Fruit fly (Drosophila melanogaster) whole organism, embryonic: ENCODE results near the gene CG6962.

ENCODE experiments used
- BtbVII ChIP-seq: fragments of 200-800 bp; sonication (Bioruptor generic); optimal IDR thresholded peaks from 3 replicates; lab custom pipeline; 2017; ENCODE audit warnings: missing biosample characterization, mild to moderate bottlenecking, missing genetic modification characterization
- CG10209 ChIP-seq: fragments of 200-800 bp; sonication (Bioruptor generic); optimal IDR thresholded peaks from 3 replicates; lab custom pipeline; 2017; ENCODE audit warnings: missing biosample characterization, mild to moderate bottlenecking, missing genetic modification characterization, missing genetic modification reagents
- CG1024 ChIP-seq: fragments of 200-800 bp; sonication (Bioruptor generic); IDR thresholded peaks from 2 replicates; pipeline ENCODE4 v1.3.6; 2022; ENCODE audit warnings: missing biosample characterization, missing genetic modification characterization
- CG10366 ChIP-seq: fragments of 200-800 bp; sonication (Bioruptor generic); IDR thresholded peaks from 2 replicates; pipeline ENCODE4 v1.3.6; 2022; ENCODE audit warnings: missing biosample characterization, missing genetic modification characterization
- CG14014 ChIP-seq: fragments of 200-800 bp; sonication (Bioruptor generic); IDR thresholded peaks from 2 replicates; pipeline ENCODE4 v1.3.6; 2022; ENCODE audit warnings: missing biosample characterization, missing genetic modification characterization
- CG2712 ChIP-seq: fragments of 200-800 bp; optimal IDR thresholded peaks from 3 replicates; lab custom pipeline; 2019; ENCODE audit warnings: missing biosample characterization, mild to moderate bottlenecking, missing genetic modification characterization, moderate library complexity
- CG30403 ChIP-seq: fragments of 200-800 bp; sonication (Bioruptor generic); optimal IDR thresholded peaks from 3 replicates; lab custom pipeline; 2016; ENCODE audit warnings: missing biosample characterization, missing genetic modification characterization
- CG3065 ChIP-seq: fragments of 200-800 bp; sonication (Bioruptor generic); optimal IDR thresholded peaks from 2 replicates; lab custom pipeline; 2016; ENCODE audit warnings: missing biosample characterization, missing genetic modification characterization
- CG3163 ChIP-seq: fragments of 200-800 bp; sonication (Bioruptor generic); optimal IDR thresholded peaks from 3 replicates; lab custom pipeline; 2016; ENCODE audit warnings: missing biosample characterization, missing genetic modification characterization
- CG3847 ChIP-seq: fragments of 200-800 bp; sonication (Bioruptor generic); IDR thresholded peaks from 2 replicates; pipeline ENCODE4 v1.3.6; 2022; ENCODE audit warnings: missing biosample characterization, missing genetic modification characterization
- CG4360 ChIP-seq: fragments of 200-800 bp; sonication (Bioruptor generic); IDR thresholded peaks from 2 replicates; pipeline ENCODE4 v1.3.6; 2022; ENCODE audit warnings: missing biosample characterization, missing genetic modification characterization
- CrebB ChIP-seq: fragments of 200-800 bp; sonication (Bioruptor generic); optimal IDR thresholded peaks from 3 replicates; lab custom pipeline; 2018; ENCODE audit warnings: missing biosample characterization, mild to moderate bottlenecking, missing genetic modification characterization
- Deaf1 ChIP-seq: fragments of 200-800 bp; optimal IDR thresholded peaks from 3 replicates; lab custom pipeline; 2019; ENCODE audit warnings: missing biosample characterization, mild to moderate bottlenecking, missing genetic modification characterization, moderate library complexity
- Drgx ChIP-seq: fragments of 200-800 bp; sonication (Bioruptor generic); IDR thresholded peaks from 2 replicates; pipeline ENCODE4 v1.3.6; 2022; ENCODE audit warnings: missing biosample characterization, missing genetic modification characterization
- E2f1 ChIP-seq: fragments of 200-800 bp; sonication (Bioruptor generic); IDR thresholded peaks from 2 replicates; pipeline ENCODE4 v1.3.6; 2022; ENCODE audit warnings: missing biosample characterization, missing genetic modification characterization
- HLH4C ChIP-seq: fragments of 200-800 bp; sonication (Bioruptor generic); IDR thresholded peaks from 3 replicates; pipeline ENCODE4 v1.3.6; 2022; ENCODE audit warnings: missing biosample characterization, missing genetic modification characterization; ENCODE audit not compliant: partially characterized antibody
- HLHmδ ChIP-seq: fragments of 200-800 bp; sonication (Bioruptor generic); optimal IDR thresholded peaks from 2 replicates; lab custom pipeline; 2018; ENCODE audit warnings: missing biosample characterization, mild to moderate bottlenecking, missing genetic modification characterization, moderate library complexity
- Hmr ChIP-seq: fragments of 200-800 bp; sonication (Bioruptor generic); optimal IDR thresholded peaks from 3 replicates; lab custom pipeline; 2017; ENCODE audit warnings: mild to moderate bottlenecking, missing biosample characterization, missing genetic modification reagents, missing genetic modification characterization
- Hr39 ChIP-seq: fragments of >200 bp; optimal IDR thresholded peaks from 2 replicates; lab custom pipeline; 2017
- Hsf ChIP-seq: fragments of 200-800 bp; sonication (Bioruptor generic); optimal IDR thresholded peaks from 3 replicates; lab custom pipeline; 2016; ENCODE audit warnings: missing biosample characterization, missing genetic modification characterization
- MESR4 ChIP-seq: fragments of 200-800 bp; sonication (Bioruptor generic); optimal IDR thresholded peaks from 2 replicates; lab custom pipeline; 2018; ENCODE audit warnings: missing biosample characterization, mild to moderate bottlenecking, missing genetic modification characterization, moderate library complexity
- Optix ChIP-seq: fragments of 200-800 bp; sonication (Bioruptor generic); IDR thresholded peaks from 3 replicates; pipeline ENCODE4 v1.3.6; 2022; ENCODE audit warnings: missing biosample characterization, missing genetic modification characterization
- Side ChIP-seq: fragments of 200-800 bp; sonication (Bioruptor generic); optimal IDR thresholded peaks from 2 replicates; lab custom pipeline; 2016; ENCODE audit warnings: missing biosample characterization, missing genetic modification characterization
- Sox100B ChIP-seq: fragments of 200-800 bp; sonication (Bioruptor generic); optimal IDR thresholded peaks from 3 replicates; lab custom pipeline; 2018; ENCODE audit warnings: missing biosample characterization, mild to moderate bottlenecking, missing genetic modification characterization
- az2 ChIP-seq: fragments of 200-800 bp; sonication (Bioruptor generic); optimal IDR thresholded peaks from 3 replicates; lab custom pipeline; 2016; ENCODE audit warnings: missing biosample characterization, missing genetic modification characterization
- crc ChIP-seq: fragments of 200-800 bp; sonication (Bioruptor generic); optimal IDR thresholded peaks from 2 replicates; lab custom pipeline; 2016; ENCODE audit warnings: missing biosample characterization, missing genetic modification characterization
- crp ChIP-seq, 2 experiments: fragments of 200-800 bp; sonication (Bioruptor generic); optimal IDR thresholded peaks; 2 replicates in 1 of 2; 3 replicates in 1 of 2; lab custom pipeline; 2017; ENCODE audit warnings: missing biosample characterization in 2 of 2, missing genetic modification characterization in 2 of 2, mild to moderate bottlenecking in 1 of 2, moderate library complexity in 1 of 2
- danr ChIP-seq: fragments of 200-800 bp; sonication (Bioruptor generic); IDR thresholded peaks from 2 replicates; pipeline ENCODE4 v1.3.6; 2022; ENCODE audit warnings: missing biosample characterization, missing genetic modification characterization
- en ChIP-seq: fragments of 200-800 bp; sonication (Bioruptor generic); optimal IDR thresholded peaks from 2 replicates; lab custom pipeline; 2016; ENCODE audit warnings: missing biosample characterization, missing genetic modification characterization
- exex ChIP-seq: fragments of 200-800 bp; sonication (Bioruptor generic); optimal IDR thresholded peaks from 4 replicates; lab custom pipeline; 2018; ENCODE audit warnings: missing biosample characterization, mild to moderate bottlenecking, missing genetic modification characterization, moderate library complexity
- gce ChIP-seq: fragments of 200-800 bp; sonication (Bioruptor generic); IDR thresholded peaks from 3 replicates; pipeline ENCODE4 v1.3.6; 2022; ENCODE audit warnings: missing biosample characterization, missing genetic modification characterization
- gcm ChIP-seq: fragments of 200-800 bp; sonication (Bioruptor generic); optimal IDR thresholded peaks from 2 replicates; lab custom pipeline; 2019; ENCODE audit warnings: missing biosample characterization, mild to moderate bottlenecking, missing genetic modification characterization, moderate library complexity
- gsb-n ChIP-seq: fragments of 200-800 bp; sonication (Bioruptor generic); optimal IDR thresholded peaks from 3 replicates; lab custom pipeline; 2018; ENCODE audit warnings: missing biosample characterization, mild to moderate bottlenecking, missing genetic modification characterization
- hbn ChIP-seq: fragments of 200-800 bp; sonication (Bioruptor generic); IDR thresholded peaks from 2 replicates; pipeline ENCODE4 v1.3.6; 2022; ENCODE audit warnings: missing biosample characterization, missing genetic modification characterization; ENCODE audit not compliant: partially characterized antibody
- klu ChIP-seq: fragments of 200-800 bp; sonication (Bioruptor generic); IDR thresholded peaks from 2 replicates; pipeline ENCODE4 v1.3.6; 2022; ENCODE audit warnings: missing biosample characterization, missing genetic modification characterization
- nau ChIP-seq: fragments of 200-800 bp; sonication (Bioruptor generic); optimal IDR thresholded peaks from 3 replicates; lab custom pipeline; 2017; ENCODE audit warnings: missing biosample characterization, mild to moderate bottlenecking, missing genetic modification characterization, missing genetic modification reagents
- nom ChIP-seq: fragments of 200-800 bp; sonication (Bioruptor generic); optimal IDR thresholded peaks from 2 replicates; lab custom pipeline; 2017; ENCODE audit warnings: missing biosample characterization, missing genetic modification characterization, mild to moderate bottlenecking, moderate library complexity, missing genetic modification reagents
- pfk ChIP-seq: fragments of 200-800 bp; sonication (Bioruptor generic); optimal IDR thresholded peaks from 2 replicates; lab custom pipeline; 2018; ENCODE audit warnings: missing biosample characterization, mild to moderate bottlenecking, missing genetic modification characterization, moderate library complexity
- pita ChIP-seq: fragments of 200-800 bp; sonication (Bioruptor generic); optimal IDR thresholded peaks from 2 replicates; lab custom pipeline; 2017; ENCODE audit warnings: missing biosample characterization, mild to moderate bottlenecking, missing genetic modification characterization
- salm ChIP-seq: fragments of 200-800 bp; sonication (Bioruptor generic); optimal IDR thresholded peaks from 2 replicates; lab custom pipeline; 2018; ENCODE audit warnings: missing biosample characterization, mild to moderate bottlenecking, missing genetic modification characterization
- sc ChIP-seq, 3 experiments: fragments of >200 bp in 2 of 3; fragments of 200-800 bp in 1 of 3; sonication (Bioruptor generic) in 1 of 3; optimal IDR thresholded peaks; 2 replicates in 2 of 3; 3 replicates in 1 of 3; lab custom pipeline; 2017; ENCODE audit warnings: mild to moderate bottlenecking in 1 of 3, missing biosample characterization in 1 of 3, missing genetic modification characterization in 1 of 3, missing genetic modification reagents in 1 of 3
- shn ChIP-seq: fragments of 200-800 bp; sonication (Bioruptor generic); optimal IDR thresholded peaks from 3 replicates; lab custom pipeline; 2016; ENCODE audit warnings: missing biosample characterization, missing genetic modification characterization
- slbo ChIP-seq: fragments of 200-800 bp; sonication (Bioruptor generic); IDR thresholded peaks from 2 replicates; pipeline ENCODE4 v1.3.6; 2022; ENCODE audit warnings: missing biosample characterization, missing genetic modification characterization
- stwl ChIP-seq: fragments of 200-800 bp; sonication (Bioruptor generic); optimal IDR thresholded peaks from 3 replicates; lab custom pipeline; 2018; ENCODE audit warnings: missing biosample characterization, mild to moderate bottlenecking, missing genetic modification characterization, moderate library complexity
- trh ChIP-seq: fragments of 200-800 bp; sonication (Bioruptor generic); optimal IDR thresholded peaks from 2 replicates; lab custom pipeline; 2016; ENCODE audit warnings: missing biosample characterization, missing genetic modification characterization
- unc-4 ChIP-seq: fragments of 200-800 bp; sonication (Bioruptor generic); IDR thresholded peaks from 2 replicates; pipeline ENCODE4 v1.3.6; 2022; ENCODE audit warnings: missing biosample characterization, missing genetic modification characterization; ENCODE audit not compliant: partially characterized antibody
- unpg ChIP-seq: fragments of 200-800 bp; sonication (Bioruptor generic); optimal IDR thresholded peaks from 3 replicates; lab custom pipeline; 2018; ENCODE audit warnings: missing biosample characterization, mild to moderate bottlenecking, missing genetic modification characterization, moderate library complexity
- wek ChIP-seq: fragments of 200-800 bp; sonication (Bioruptor generic); optimal IDR thresholded peaks from 3 replicates; lab custom pipeline; 2018; ENCODE audit warnings: missing biosample characterization, mild to moderate bottlenecking, missing genetic modification characterization, moderate library complexity
- wor ChIP-seq: fragments of 200-800 bp; sonication (Bioruptor generic); IDR thresholded peaks from 2 replicates; pipeline ENCODE4 v1.3.6; 2022; ENCODE audit warnings: missing biosample characterization, missing genetic modification characterization
- zen ChIP-seq: fragments of 200-800 bp; sonication (Bioruptor generic); optimal IDR thresholded peaks from 3 replicates; lab custom pipeline; 2018; ENCODE audit warnings: missing biosample characterization, mild to moderate bottlenecking, missing genetic modification characterization, moderate library complexity

Gene CG6962

DNA sequence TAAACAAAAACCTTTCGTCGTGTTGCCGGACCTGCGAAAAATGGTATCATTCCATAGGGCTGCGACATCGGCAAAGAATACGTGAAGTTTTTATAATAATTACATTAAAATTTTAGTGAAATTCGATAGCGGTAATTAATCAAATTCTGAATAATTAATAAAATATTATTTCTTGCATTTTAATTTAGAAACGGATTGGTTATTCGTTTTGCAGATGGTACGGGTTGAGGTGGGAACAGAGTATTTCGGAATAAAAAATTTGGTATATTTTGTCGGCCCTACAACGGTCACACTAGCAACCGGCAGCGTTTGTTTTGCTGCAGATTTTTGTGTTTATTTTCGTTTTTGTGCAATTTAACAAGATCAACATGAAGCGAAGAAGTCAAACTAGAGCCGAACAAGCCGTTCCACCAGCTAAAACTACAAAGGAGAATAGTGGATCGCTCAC lies at the start of gene CG6962, which contains the start of gene CG31368 (continued):
- TF ChIP-seq Hmr (GFP tag; lab: Kevin White, UChicago) (peak; percentile 80), crc (GFP tag; lab: Kevin White, UChicago) (peak; percentile 7), CG4360 (GFP tag; lab: Robert Waterston, UW) (peak; percentile 22; the same call in 1 of the 2 replicates), BtbVII (GFP tag; lab: Kevin White, UChicago) (peak; percentile 7), pita (GFP tag; lab: Kevin White, UChicago) (no peak), E2f1 (GFP tag; lab: Robert Waterston, UW) (peak; percentile 72), Deaf1 (tag; lab: Kevin White, UChicago) (peak; percentile 43), HLH4C (GFP tag; lab: Robert Waterston, UW) (no peak), CG30403 (GFP tag; lab: Kevin White, UChicago) (peak; percentile 92), unpg (GFP tag; lab: Kevin White, UChicago) (peak; percentile 86), MESR4 (GFP tag; lab: Kevin White, UChicago) (peak; percentile 53), gsb-n (tag; lab: Kevin White, UChicago) (peak; percentile 74), HLHmδ (GFP tag; lab: Kevin White, UChicago) (no peak), CrebB (tag; lab: Kevin White, UChicago) (peak; percentile 51), wor (GFP tag; lab: Robert Waterston, UW) (peak; percentile 15; the same call in 1 of the 2 replicates), pfk (peak; percentile 11), danr (GFP tag; lab: Robert Waterston, UW) (peak; percentile 48), salm (peak; percentile 68), nom (peak; percentile 28), en (no peak), gcm (peak; percentile 73), az2 (GFP tag; lab: Kevin White, UChicago) (peak; percentile 85), hbn (GFP tag; lab: Robert Waterston, UW) (no peak), CG3847 (GFP tag; lab: Robert Waterston, UW) (peak; percentile 93), zen (tag; lab: Kevin White, UChicago) (peak; percentile 87), sc (optimal IDR thresholded peaks at IDR 0.05; lab: Kevin White, UChicago) (no peak), sc (GFP tag; optimal IDR thresholded peaks at IDR 0.05; lab: Kevin White, UChicago) (peak; percentile 49), CG2712 (tag; lab: Kevin White, UChicago) (peak; percentile 92), wek (GFP tag; lab: Kevin White, UChicago) (no peak), CG10209 (GFP tag; lab: Kevin White, UChicago) (peak; percentile 80), Drgx (GFP tag; lab: Robert Waterston, UW) (peak; percentile 65), Optix (GFP tag; lab: Robert Waterston, UW) (peak; percentile 43; the same call in 1 of the 3 replicates), CG3065 (GFP tag; lab: Kevin White, UChicago) (peak; percentile 55), stwl (peak; percentile 78), unc-4 (0 out of 2 replicates have a peak, but pooled peaks have one; percentile 20), Side (GFP tag; lab: Kevin White, UChicago) (no peak), exex (tag; lab: Kevin White, UChicago) (no peak), gce (GFP tag; lab: Robert Waterston, UW) (peak; percentile 44; the same call in 1 of the 3 replicates), CG14014 (GFP tag; lab: Robert Waterston, UW) (peak; percentile 73), CG3163 (GFP tag; lab: Kevin White, UChicago) (no peak), CG1024 (GFP tag; lab: Robert Waterston, UW) (peak; percentile 80), Hsf (GFP tag; lab: Kevin White, UChicago) (peak; percentile 84), shn (GFP tag; lab: Kevin White, UChicago) (peak; percentile 30), slbo (GFP tag; lab: Robert Waterston, UW) (peak; percentile 93), CG10366 (GFP tag; lab: Robert Waterston, UW) (peak; percentile 84), klu (GFP tag; lab: Robert Waterston, UW) (peak; percentile 86), trh (GFP tag; lab: Kevin White, UChicago) (peak; percentile 37), crp (GFP tag; optimal IDR thresholded peaks at IDR 0.05; lab: Kevin White, UChicago) (peak in 1 of 2 experiments; percentile 52), nau (GFP tag; lab: Kevin White, UChicago) (no peak), Sox100B (no peak), Hr39 (no peak)
